Worm (Caenorhabditis elegans) whole organism, midembryonic: ENCODE data around the gene srbc-79.

Experiments
- T22C8.4 ChIP-seq: fragments of 200-800 bp; sonication (Bioruptor generic); IDR thresholded peaks from 2 replicates; pipeline ENCODE4 v1.3.6; 2022; ENCODE audit warnings: missing genetic modification characterization, missing compliant biosample characterization
- cog-1 ChIP-seq: sonication (generic microtip); optimal IDR thresholded peaks from 2 replicates; lab custom pipeline; 2016; ENCODE audit warnings: missing genetic modification characterization, missing compliant biosample characterization
- tab-1 ChIP-seq: fragments of 200-800 bp; sonication (Bioruptor generic); IDR thresholded peaks from 2 replicates; pipeline ENCODE4 v1.3.6; 2022; ENCODE audit warnings: missing genetic modification characterization, missing compliant biosample characterization

ce11 chrV:20475830-20476229 lies 16.5 kb downstream of the srbc-79 start, which contains the start of gene B0250.7:
- TF ChIP-seq T22C8.4 (GFP tag; lab: Robert Waterston, UW), result no peak
- TF ChIP-seq cog-1 (tag; lab: Kevin White, UChicago), result no peak
- no peak for TF ChIP-seq tab-1 (GFP tag; lab: Robert Waterston, UW)
